Worm (Caenorhabditis elegans): ENCODE measurements around the gene F54D12.10.

- TF ChIP-seq sptf-1 (tag; optimal IDR thresholded peaks at IDR 0.05): no peak
- TF ChIP-seq unc-62 (GFP tag; optimal IDR thresholded peaks at IDR 0.05): no peak
- TF ChIP-seq blmp-1 (tag; optimal IDR thresholded peaks at IDR 0.05): no peak
- no peak for TF ChIP-seq mep-1 (tag; optimal IDR thresholded peaks at IDR 0.05)
- TF ChIP-seq cnd-1 (tag; optimal IDR thresholded peaks at IDR 0.05): no peak
- TF ChIP-seq unc-39 (tag; optimal IDR thresholded peaks at IDR 0.05): no peak
- TF ChIP-seq ztf-11 (tag; optimal IDR thresholded peaks at IDR 0.05): no peak
These were observed 3.3 kb downstream of the F54D12.10 start, which contains the start of gene rog-1 for ce11 chrII:1374889-1375288.
